Fruit fly (Drosophila melanogaster) whole organism, wandering third instar larva: Measurements from ENCODE around the gene CG31089.

Source experiments
- CrebA ChIP-seq: fragments of 200-800 bp; sonication (Bioruptor generic); optimal IDR thresholded peaks from 2 replicates; lab custom pipeline; 2016; ENCODE audit warnings: missing biosample characterization, mild to moderate bottlenecking, missing genetic modification characterization, borderline replicate concordance
- Dfd ChIP-seq: fragments of >200 bp; optimal IDR thresholded peaks from 2 replicates; lab custom pipeline; 2017; ENCODE audit warnings: missing biosample characterization, missing genetic modification characterization
- GATAd ChIP-seq: sonication (Bioruptor generic); optimal IDR thresholded peaks from 2 replicates; lab custom pipeline; 2016; ENCODE audit warnings: missing biosample characterization, missing genetic modification characterization
- HLH106 ChIP-seq: fragments of 200-800 bp; optimal IDR thresholded peaks from 3 replicates; lab custom pipeline; 2019; ENCODE audit warnings: missing biosample characterization, mild to moderate bottlenecking, missing genetic modification characterization, moderate library complexity

dm6 chr3R:25902343-25902742 is at the start of gene CG31089:
- no peak for TF ChIP-seq GATAd (GFP tag; lab: Kevin White, UChicago)
- TF ChIP-seq CrebA (GFP tag; lab: Kevin White, UChicago) = no peak
- TF ChIP-seq Dfd = no peak
- TF ChIP-seq HLH106 (tag; lab: Kevin White, UChicago) = no peak
